Fruit fly (Drosophila melanogaster) whole organism, wandering third instar larva: ENCODE results near the gene CG14304.
A peak's percentile ranks its signal among the peaks of the same experiment; 100 is the strongest.

Experiments
- CG32264 ChIP-seq: fragments of 200-800 bp; sonication (Bioruptor generic); optimal IDR thresholded peaks from 2 replicates; lab custom pipeline; 2016; ENCODE audit warnings: missing biosample characterization, missing genetic modification characterization
- CG9705 ChIP-seq: fragments of 200-800 bp; sonication (Bioruptor generic); optimal IDR thresholded peaks from 2 replicates; lab custom pipeline; 2018; ENCODE audit warnings: missing biosample characterization, mild to moderate bottlenecking, missing genetic modification characterization
- CrebA ChIP-seq: fragments of 200-800 bp; sonication (Bioruptor generic); optimal IDR thresholded peaks from 2 replicates; lab custom pipeline; 2016; ENCODE audit warnings: missing biosample characterization, mild to moderate bottlenecking, missing genetic modification characterization, borderline replicate concordance
- Dfd ChIP-seq: fragments of >200 bp; optimal IDR thresholded peaks from 2 replicates; lab custom pipeline; 2017; ENCODE audit warnings: missing biosample characterization, missing genetic modification characterization
- Dif ChIP-seq: fragments of 200-275, 200-300 bp; sonication (Bioruptor generic); optimal IDR thresholded peaks from 2 replicates; lab custom pipeline; 2018; ENCODE audit warnings: missing biosample characterization, missing genetic modification characterization; ENCODE audit not compliant: partially characterized antibody
- GATAd ChIP-seq: sonication (Bioruptor generic); optimal IDR thresholded peaks from 2 replicates; lab custom pipeline; 2016; ENCODE audit warnings: missing biosample characterization, missing genetic modification characterization
- HLH106 ChIP-seq: fragments of 200-800 bp; optimal IDR thresholded peaks from 3 replicates; lab custom pipeline; 2019; ENCODE audit warnings: missing biosample characterization, mild to moderate bottlenecking, missing genetic modification characterization, moderate library complexity
- Hr83 ChIP-seq: fragments of 200-300 bp; sonication (Bioruptor generic); optimal IDR thresholded peaks from 2 replicates; lab custom pipeline; 2016; ENCODE audit warnings: missing biosample characterization, mild to moderate bottlenecking, missing genetic modification characterization, moderate library complexity; ENCODE audit not compliant: poor library complexity, severe bottlenecking
- Myc ChIP-seq: fragments of >200 bp; optimal IDR thresholded peaks from 2 replicates; lab custom pipeline; 2017
- OdsH ChIP-seq: fragments of 200-800 bp; sonication (Bioruptor generic); optimal IDR thresholded peaks from 2 replicates; lab custom pipeline; 2016; ENCODE audit warnings: missing biosample characterization, mild to moderate bottlenecking, missing genetic modification characterization
- Rel ChIP-seq, 2 experiments: fragments of 200-800 bp; sonication (Bioruptor generic) in 1 of 2; optimal IDR thresholded peaks; 2 replicates in 1 of 2; 3 replicates in 1 of 2; lab custom pipeline; 2016 to 2019; ENCODE audit warnings: mild to moderate bottlenecking in 2 of 2, missing biosample characterization in 2 of 2, missing genetic modification characterization in 2 of 2, moderate library complexity in 1 of 2
- Sp1 ChIP-seq: fragments of 200-800 bp; sonication (Bioruptor generic); optimal IDR thresholded peaks from 3 replicates; lab custom pipeline; 2019; ENCODE audit warnings: missing biosample characterization, mild to moderate bottlenecking, missing genetic modification characterization, moderate library complexity
- br ChIP-seq: fragments of 200-800 bp; sonication (Bioruptor generic); optimal IDR thresholded peaks from 2 replicates; lab custom pipeline; 2016; ENCODE audit warnings: missing biosample characterization, missing genetic modification characterization
- brk ChIP-seq: fragments of 200-800 bp; sonication (Bioruptor generic); optimal IDR thresholded peaks from 2 replicates; lab custom pipeline; 2016; ENCODE audit warnings: missing biosample characterization, mild to moderate bottlenecking, missing genetic modification characterization
- dl ChIP-seq, 2 experiments: fragments of 175-275, 200-275 bp in 1 of 2; fragments of 200-275 bp in 1 of 2; sonication (Bioruptor generic); optimal IDR thresholded peaks; lab custom pipeline; 2018; ENCODE audit warnings: mild to moderate bottlenecking in 2 of 2, missing biosample characterization in 2 of 2, missing genetic modification characterization in 2 of 2, moderate library complexity in 2 of 2; ENCODE audit not compliant: partially characterized antibody in 2 of 2, insufficient read depth in 1 of 2
- dmrt93B ChIP-seq: fragments of 200-800 bp; sonication (Bioruptor generic); optimal IDR thresholded peaks from 2 replicates; lab custom pipeline; 2018; ENCODE audit warnings: missing biosample characterization, mild to moderate bottlenecking, missing genetic modification characterization
- dsf ChIP-seq: sonication (Bioruptor generic); optimal IDR thresholded peaks from 2 replicates; lab custom pipeline; 2016; ENCODE audit warnings: missing biosample characterization, missing genetic modification characterization, borderline replicate concordance
- fru ChIP-seq: fragments of 200-800 bp; sonication (Bioruptor generic); optimal IDR thresholded peaks from 3 replicates; lab custom pipeline; 2016; ENCODE audit warnings: missing biosample characterization, mild to moderate bottlenecking, missing genetic modification characterization
- h ChIP-seq: fragments of 200-800 bp; sonication (Bioruptor generic); optimal IDR thresholded peaks from 3 replicates; lab custom pipeline; 2016; ENCODE audit warnings: missing biosample characterization, mild to moderate bottlenecking, missing genetic modification characterization
- psq ChIP-seq: fragments of 200-800 bp; sonication (Bioruptor generic); optimal IDR thresholded peaks from 3 replicates; lab custom pipeline; 2017; ENCODE audit warnings: missing biosample characterization, mild to moderate bottlenecking, missing genetic modification characterization, moderate library complexity
- sage ChIP-seq: fragments of 200-800 bp; sonication (Bioruptor generic); optimal IDR thresholded peaks from 2 replicates; lab custom pipeline; 2016; ENCODE audit warnings: missing biosample characterization, mild to moderate bottlenecking, missing genetic modification characterization
- sv ChIP-seq: fragments of 200-800 bp; sonication (Bioruptor generic); optimal IDR thresholded peaks from 3 replicates; lab custom pipeline; 2016; ENCODE audit warnings: missing biosample characterization, missing genetic modification characterization
- tai ChIP-seq: sonication (Bioruptor generic); optimal IDR thresholded peaks from 2 replicates; lab custom pipeline; 2016; ENCODE audit warnings: missing biosample characterization, missing genetic modification characterization
- usp ChIP-seq: fragments of >200 bp; optimal IDR thresholded peaks from 2 replicates; lab custom pipeline; 2017; ENCODE audit warnings: missing biosample characterization, missing genetic modification characterization
- woc ChIP-seq: sonication (Bioruptor generic); optimal IDR thresholded peaks from 2 replicates; lab custom pipeline; 2016; ENCODE audit warnings: missing biosample characterization, mild to moderate bottlenecking, missing genetic modification characterization

The CG14304 gene

DNA sequence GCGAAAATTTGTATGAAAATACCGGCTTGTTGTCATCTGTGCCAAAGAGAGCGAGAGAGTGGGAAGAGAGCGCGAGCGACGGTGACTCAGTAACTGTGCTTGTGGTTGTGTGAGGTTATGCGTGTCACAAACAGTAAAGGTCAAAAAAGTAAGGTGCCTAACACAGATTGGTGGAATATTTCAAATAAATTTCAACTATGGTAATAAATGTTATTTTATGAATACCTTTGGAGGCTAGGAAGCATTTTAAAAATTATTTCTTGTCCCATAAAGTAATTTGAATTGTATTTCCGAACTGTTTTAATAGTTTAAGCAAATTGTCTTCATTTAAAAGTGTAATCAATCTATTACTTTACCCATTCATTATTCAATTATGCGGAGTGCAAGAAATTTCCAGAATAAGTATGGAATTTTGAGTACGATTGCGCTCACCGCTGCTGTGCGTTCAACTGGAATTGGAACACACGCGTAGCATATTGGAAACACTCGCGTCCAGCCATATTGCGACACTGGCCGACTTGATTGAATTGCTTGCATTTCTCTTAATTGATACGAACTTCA, 47.3 kb downstream of the CG14304 start (continued):
- peak; percentile 82 for TF ChIP-seq brk (GFP tag; lab: Kevin White, UChicago)
- TF ChIP-seq fru (GFP tag; lab: Kevin White, UChicago): peak; percentile 95
- TF ChIP-seq Sp1 (GFP tag; lab: Kevin White, UChicago): peak; percentile 92
- peak; percentile 46 for TF ChIP-seq dsf (GFP tag; lab: Kevin White, UChicago)
- TF ChIP-seq Hr83 (GFP tag; lab: Kevin White, UChicago): peak; percentile 25
- TF ChIP-seq dl (GFP tag; optimal IDR thresholded peaks at IDR 0.05; lab: Kevin White, UChicago; ENCODE audit: insufficient read depth in 1 of 2, partially characterized antibody in 2 of 2): peak; percentile 74 to 77
- peak; percentile 44 for TF ChIP-seq Rel (GFP tag; optimal IDR thresholded peaks at IDR 0.05; lab: Kevin White, UChicago)
- TF ChIP-seq Rel (tag; optimal IDR thresholded peaks at IDR 0.05; lab: Kevin White, UChicago): peak; percentile 50
- peak; percentile 97 for TF ChIP-seq OdsH (GFP tag; lab: Kevin White, UChicago)

DNA sequence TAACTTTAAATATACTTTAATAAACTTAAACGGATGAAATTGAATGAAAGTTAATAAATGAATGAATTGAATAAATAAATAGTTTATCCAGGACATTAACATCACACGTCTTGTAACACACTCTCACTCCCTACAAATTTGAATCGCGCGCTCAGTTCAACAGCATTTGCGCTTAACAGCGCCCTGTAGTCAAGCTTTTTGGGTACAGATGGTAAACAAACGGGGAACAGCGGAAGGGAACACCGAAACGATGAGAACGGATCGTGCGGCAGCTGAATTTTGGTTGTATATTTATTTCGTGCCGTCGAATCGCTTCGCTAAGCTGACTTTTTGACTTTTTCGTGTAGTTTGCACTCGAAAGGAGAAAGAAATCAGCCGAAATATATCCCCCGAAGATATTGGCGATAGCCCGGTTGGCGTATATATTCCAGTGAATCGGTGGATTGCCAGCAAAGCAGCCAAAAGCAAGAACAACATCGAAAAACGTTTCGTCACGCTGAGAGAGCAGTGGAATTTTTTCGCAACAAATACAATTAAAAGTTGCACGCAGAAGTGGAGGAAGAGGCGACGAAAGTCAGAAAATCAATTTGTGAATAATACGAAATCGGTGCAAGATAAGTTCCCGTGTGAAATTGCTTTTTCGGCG, 48.2 kb downstream of the CG14304 start, which contains the start of the genes CG7694 and fray:
Gene CG7694 (plus strand): TSS at position 247 of the 646 bp plus-strand sequence.
Gene fray (plus strand): TSS at position 247 of the 646 bp plus-strand sequence.
- TF ChIP-seq usp (GFP tag; lab: Kevin White, UChicago) (no peak), Sp1 (GFP tag; lab: Kevin White, UChicago) (no peak), br (GFP tag; lab: Kevin White, UChicago) (no peak), Dif (peak; percentile 20)

DNA sequence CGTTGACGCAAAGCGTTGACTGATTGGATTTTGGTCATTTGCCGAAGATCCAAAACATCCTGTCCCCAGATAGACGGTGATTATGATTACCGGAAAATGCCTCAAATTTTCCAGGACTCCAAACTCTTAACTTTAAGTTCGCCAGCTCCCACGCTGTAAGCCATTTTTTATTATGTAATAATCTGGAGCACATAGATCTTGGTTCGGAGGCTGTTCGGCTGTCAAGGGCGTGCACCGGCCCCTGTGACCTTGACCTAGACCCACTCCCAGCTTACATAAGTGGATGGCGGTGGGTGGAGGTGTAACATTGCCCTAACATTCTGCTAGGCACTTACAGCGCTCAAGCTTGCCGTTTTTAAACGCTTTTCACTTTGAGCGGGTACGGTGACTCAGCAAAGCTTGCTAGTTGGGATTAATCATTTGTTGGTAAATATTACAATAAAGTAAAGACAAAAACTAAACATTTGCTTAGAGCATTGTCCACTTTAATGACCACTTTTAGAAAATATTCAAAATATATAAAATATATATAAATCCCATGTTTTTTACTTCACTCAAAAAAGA, 48.8 kb downstream of the CG14304 start:
- TF ChIP-seq h (GFP tag; lab: Kevin White, UChicago): no peak
- TF ChIP-seq Sp1 (GFP tag; lab: Kevin White, UChicago): no peak
- no peak for TF ChIP-seq Dfd (GFP tag; lab: Kevin White, UChicago)
- TF ChIP-seq sv: no peak
- no peak for TF ChIP-seq Hr83 (GFP tag; lab: Kevin White, UChicago)
- no peak for TF ChIP-seq CG32264 (GFP tag; lab: Kevin White, UChicago)
- TF ChIP-seq Rel (GFP tag; optimal IDR thresholded peaks at IDR 0.05; lab: Kevin White, UChicago): no peak
- no peak for TF ChIP-seq Rel (tag; optimal IDR thresholded peaks at IDR 0.05; lab: Kevin White, UChicago)
- no peak for TF ChIP-seq CrebA (GFP tag; lab: Kevin White, UChicago)
- no peak for TF ChIP-seq dmrt93B
- TF ChIP-seq, all 38 proteins: peak for 0

DNA sequence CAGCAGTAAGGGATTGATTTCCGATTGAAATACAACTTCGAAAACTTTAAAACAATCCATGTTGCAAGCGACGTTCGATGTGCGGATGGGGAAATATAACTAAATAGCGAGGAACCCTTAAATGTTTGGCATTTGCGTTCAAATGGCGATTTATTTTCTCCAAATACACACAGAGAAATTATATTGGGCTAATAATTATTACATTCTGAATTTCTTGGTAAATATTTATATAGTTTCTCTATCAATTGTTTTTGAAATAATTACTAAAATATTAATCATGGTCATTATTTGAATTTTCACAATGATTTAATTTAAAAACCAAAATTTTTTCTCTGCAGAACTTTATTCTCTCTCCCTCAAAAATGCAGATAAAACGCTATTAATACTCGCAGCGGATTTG, 56.1 kb downstream of the CG14304 start, which contains the start of the genes CG43210 and hemo:
Gene CG43210 (minus strand): TSS at position 101 of the 400 bp plus-strand sequence.
Gene hemo (minus strand): TSS at position 101 of the 400 bp plus-strand sequence.
- TF ChIP-seq dmrt93B (no peak), HLH106 (peak; percentile 30)

DNA sequence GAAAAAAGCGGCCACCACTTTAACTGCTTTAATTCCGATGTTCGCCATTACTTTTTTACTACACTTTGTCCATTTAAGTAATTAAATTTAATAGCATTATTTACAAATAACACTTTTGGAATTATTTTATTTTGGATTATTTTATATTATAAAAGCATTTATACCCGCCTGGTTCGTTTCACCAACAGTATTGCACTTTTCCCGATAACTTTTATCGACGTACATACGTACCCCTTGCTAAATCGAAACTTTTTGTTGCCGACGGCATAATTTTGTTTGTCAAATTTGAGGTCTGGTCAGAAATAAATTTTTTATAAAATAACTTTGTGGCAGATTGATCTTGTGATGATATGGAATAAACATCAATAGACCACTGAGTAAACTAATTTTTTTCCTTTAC, 61.6 kb downstream of the CG14304 start, which contains the start of gene CG7691:
Gene CG7691 (plus strand): TSS at position 301 of the 400 bp plus-strand sequence.
- TF ChIP-seq GATAd (GFP tag; lab: Kevin White, UChicago) (no peak), brk (GFP tag; lab: Kevin White, UChicago) (no peak), woc (no peak), CG9705 (GFP tag; lab: Kevin White, UChicago) (no peak), Dfd (GFP tag; lab: Kevin White, UChicago) (no peak), psq (GFP tag; lab: Kevin White, UChicago) (no peak), br (GFP tag; lab: Kevin White, UChicago) (no peak), tai (GFP tag; lab: Kevin White, UChicago) (no peak), dsf (GFP tag; lab: Kevin White, UChicago) (no peak), sage (GFP tag; lab: Kevin White, UChicago) (no peak), dmrt93B (no peak)

DNA sequence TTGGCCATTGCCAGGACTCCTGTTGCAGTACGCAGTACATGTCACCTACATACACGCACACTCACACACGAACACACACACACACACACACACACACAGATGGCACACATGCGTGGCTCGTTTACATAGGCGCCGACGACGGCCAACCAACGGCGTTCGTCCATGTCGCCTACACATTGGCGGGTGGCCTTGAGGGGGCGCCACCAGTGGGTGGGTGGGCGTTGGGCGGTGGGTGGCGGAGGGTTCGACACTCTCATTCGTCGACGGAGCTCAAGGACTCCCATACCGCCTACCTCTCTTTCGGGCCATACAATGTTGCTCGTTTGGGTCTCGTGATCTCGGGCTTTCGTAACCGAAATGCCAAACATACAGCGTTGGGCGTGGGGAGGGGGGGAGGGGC, 72.3 kb downstream of the CG14304 start:
- TF ChIP-seq woc (no peak), Dfd (GFP tag; lab: Kevin White, UChicago) (peak; percentile 80), Myc (no peak)
